Fruit fly (Drosophila melanogaster): ENCODE measurements around the gene Ubc84D.

Ubc84D gene

DNA sequence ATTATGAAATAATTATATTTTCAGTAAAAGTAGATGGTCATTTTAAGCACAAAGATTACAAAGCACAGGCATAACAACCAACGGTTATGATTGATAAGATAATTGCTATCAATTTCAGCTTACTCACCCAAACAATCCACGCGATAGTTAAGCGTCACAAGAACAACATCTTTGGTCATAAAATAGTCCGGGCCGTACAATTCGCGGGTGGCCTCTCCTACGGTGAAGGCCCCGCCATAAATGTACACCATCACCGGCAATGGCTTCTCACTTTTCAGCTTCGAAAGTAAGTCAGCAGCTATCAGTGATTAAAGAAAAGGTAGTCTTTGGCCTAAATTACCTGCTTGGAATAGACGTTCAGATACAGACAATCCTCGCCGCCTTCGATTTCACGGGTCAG is 16.4 kb upstream of the Ubc84D start:
- TF ChIP-seq Crg-1 (GFP tag; optimal IDR thresholded peaks at IDR 0.05) (no peak), Clk (GFP tag; optimal IDR thresholded peaks at IDR 0.05) (no peak), CG1620 (GFP tag; optimal IDR thresholded peaks at IDR 0.05) (no peak), CG11617 (GFP tag; optimal IDR thresholded peaks at IDR 0.05) (no peak), CG7101 (tag; optimal IDR thresholded peaks at IDR 0.05) (no peak), CG33017 (tag; optimal IDR thresholded peaks at IDR 0.05) (no peak), tj (GFP tag; optimal IDR thresholded peaks at IDR 0.05) (no peak), toe (GFP tag; optimal IDR thresholded peaks at IDR 0.05) (no peak), Mnt (GFP tag; optimal IDR thresholded peaks at IDR 0.05) (no peak), Hr96 (GFP tag; optimal IDR thresholded peaks at IDR 0.05) (no peak), ovo (GFP tag; optimal IDR thresholded peaks at IDR 0.05) (no peak), CG12768 (GFP tag; optimal IDR thresholded peaks at IDR 0.05) (no peak), cic (GFP tag; optimal IDR thresholded peaks at IDR 0.05) (no peak), CG5204 (GFP tag; optimal IDR thresholded peaks at IDR 0.05) (no peak), kay (GFP tag; ENCODE audit: borderline replicate concordance) (no peak), CG14711 (tag; optimal IDR thresholded peaks at IDR 0.05) (no peak), bab1 (GFP tag; optimal IDR thresholded peaks at IDR 0.05) (no peak), cnc (optimal IDR thresholded peaks at IDR 0.05) (no peak), pad (GFP tag; optimal IDR thresholded peaks at IDR 0.05) (no peak)

DNA sequence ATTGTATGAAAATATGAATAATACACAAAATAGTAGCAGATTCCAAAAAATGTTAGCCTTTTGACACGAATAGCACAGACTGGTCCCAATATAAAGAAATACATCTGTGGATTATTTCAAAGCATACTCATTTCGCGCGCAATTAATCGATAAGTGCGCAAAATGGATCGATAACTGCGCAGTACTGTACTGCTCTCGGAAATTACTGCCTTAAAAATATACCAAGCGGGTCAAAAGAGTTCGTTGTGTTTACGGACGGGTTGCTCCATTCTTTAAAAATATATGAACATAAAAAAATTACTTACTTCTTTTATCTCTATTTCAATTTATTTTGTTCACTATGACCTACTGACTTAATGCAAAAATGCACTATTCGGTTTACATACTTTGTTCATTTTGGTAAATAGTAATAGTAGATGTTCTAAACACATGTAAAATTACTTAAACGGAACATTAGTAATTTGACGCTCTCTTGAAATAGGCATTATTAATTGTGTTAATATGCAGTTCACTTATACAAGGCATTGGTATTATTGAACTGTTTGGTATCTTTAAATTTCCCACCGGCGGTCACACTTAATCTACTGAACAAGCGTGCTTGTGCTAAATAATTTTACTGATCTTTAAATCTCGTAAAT is 11.0 kb upstream of the Ubc84D start, which contains the start of the genes Rtnl2 and alphaTub84D:
TSS of gene Rtnl2 (minus strand) at position 58 of the 638 bp plus-strand sequence.
TSS of gene alphaTub84D (plus strand) at position 570 of the 638 bp plus-strand sequence.
- TF ChIP-seq toe (GFP tag; optimal IDR thresholded peaks at IDR 0.05), result no peak
- no peak for TF ChIP-seq CG33017 (tag; optimal IDR thresholded peaks at IDR 0.05)
- TF ChIP-seq pad (GFP tag; optimal IDR thresholded peaks at IDR 0.05), result no peak

DNA sequence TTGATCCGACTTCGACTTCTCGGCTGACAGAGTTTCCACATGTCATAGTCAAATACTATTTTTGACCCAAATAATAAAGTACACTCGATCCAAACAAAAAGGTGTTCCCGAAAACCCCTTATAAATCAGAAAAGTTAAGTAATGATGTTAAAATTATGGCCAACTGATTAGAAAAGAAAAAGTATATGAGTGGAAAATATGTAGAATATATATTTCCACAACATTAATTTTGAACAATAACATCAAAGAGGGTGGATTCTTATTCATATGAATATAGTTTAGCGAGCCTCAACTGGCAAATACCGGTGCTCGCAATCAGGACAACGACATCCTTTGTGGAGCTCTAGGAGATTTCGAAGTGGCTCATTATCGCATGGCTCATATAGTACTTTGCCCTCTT is 9.4 kb upstream of the Ubc84D start, which contains the start of gene alpha-Est6:
TSS of gene alpha-Est6 (minus strand) at position 101 of the 400 bp plus-strand sequence.
- TF ChIP-seq toe (GFP tag; optimal IDR thresholded peaks at IDR 0.05) (no peak), CG12768 (GFP tag; optimal IDR thresholded peaks at IDR 0.05) (no peak), cnc (optimal IDR thresholded peaks at IDR 0.05) (no peak), CG7045 (GFP tag; optimal IDR thresholded peaks at IDR 0.05) (no peak), pad (GFP tag; optimal IDR thresholded peaks at IDR 0.05) (no peak), Clk (GFP tag; optimal IDR thresholded peaks at IDR 0.05) (no peak), CG7101 (tag; optimal IDR thresholded peaks at IDR 0.05) (no peak), cic (GFP tag; optimal IDR thresholded peaks at IDR 0.05) (no peak), CG5204 (GFP tag; optimal IDR thresholded peaks at IDR 0.05) (no peak), CG1620 (GFP tag; optimal IDR thresholded peaks at IDR 0.05) (no peak), kay (GFP tag; ENCODE audit: borderline replicate concordance) (no peak), ovo (GFP tag; optimal IDR thresholded peaks at IDR 0.05) (no peak), Hr96 (GFP tag; optimal IDR thresholded peaks at IDR 0.05) (no peak), Crg-1 (GFP tag; optimal IDR thresholded peaks at IDR 0.05) (no peak), bab1 (GFP tag; optimal IDR thresholded peaks at IDR 0.05) (no peak), CG11617 (GFP tag; optimal IDR thresholded peaks at IDR 0.05) (no peak), CG33017 (tag; optimal IDR thresholded peaks at IDR 0.05) (no peak), Mnt (GFP tag; optimal IDR thresholded peaks at IDR 0.05) (no peak), tj (GFP tag; optimal IDR thresholded peaks at IDR 0.05) (no peak), CG14711 (tag; optimal IDR thresholded peaks at IDR 0.05) (no peak)

DNA sequence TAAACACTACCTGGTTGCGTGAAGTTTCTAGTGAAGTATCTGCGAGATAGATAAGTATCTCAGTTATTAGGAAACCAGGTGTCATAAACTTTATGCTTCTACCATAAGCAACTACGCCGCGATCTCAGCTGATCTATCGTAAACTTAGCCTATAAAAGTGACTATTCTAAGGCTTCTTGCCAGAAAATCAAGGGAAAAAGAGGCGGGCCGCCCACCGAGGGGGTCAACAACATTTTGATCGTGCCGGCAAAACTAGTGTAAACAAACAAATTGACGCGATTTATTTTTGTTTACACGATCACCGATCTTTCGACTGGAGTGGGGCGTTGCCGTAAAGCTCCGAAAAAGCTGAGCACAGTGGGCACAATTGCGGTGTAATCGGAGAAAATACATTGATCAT is 4.9 kb upstream of the Ubc84D start:
- no peak for TF ChIP-seq pad (GFP tag; optimal IDR thresholded peaks at IDR 0.05)
- peak; percentile 11 for TF ChIP-seq CG33017 (tag; optimal IDR thresholded peaks at IDR 0.05)

DNA sequence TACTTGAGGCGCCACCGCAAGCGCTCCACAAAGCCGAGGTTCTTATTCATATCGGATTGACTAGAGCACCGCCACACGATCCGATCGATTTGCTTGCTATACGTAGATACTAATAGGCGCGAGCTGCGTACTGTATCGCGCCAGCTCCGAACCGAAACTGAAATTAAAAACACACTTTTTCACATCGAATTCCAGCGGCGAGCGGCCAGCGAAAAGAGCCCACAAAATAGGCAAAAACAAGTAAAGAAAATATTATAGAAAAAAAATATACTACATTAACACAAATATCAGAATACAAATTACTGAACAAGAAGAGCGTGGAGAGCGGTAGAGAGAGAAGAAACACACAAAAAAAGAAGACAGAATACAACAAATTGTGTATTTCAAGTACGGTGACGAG is 4.3 kb upstream of the Ubc84D start, which contains the start of gene alpha-Est7:
TSS of gene alpha-Est7 (minus strand) at position 160 of the 400 bp plus-strand sequence.
- TF ChIP-seq cic (GFP tag; optimal IDR thresholded peaks at IDR 0.05) (no peak), CG1620 (GFP tag; optimal IDR thresholded peaks at IDR 0.05) (no peak), ovo (GFP tag; optimal IDR thresholded peaks at IDR 0.05) (no peak), CG14711 (tag; optimal IDR thresholded peaks at IDR 0.05) (no peak), bab1 (GFP tag; optimal IDR thresholded peaks at IDR 0.05) (no peak), CG12768 (GFP tag; optimal IDR thresholded peaks at IDR 0.05) (peak; percentile 33), Hr96 (GFP tag; optimal IDR thresholded peaks at IDR 0.05) (no peak), Crg-1 (GFP tag; optimal IDR thresholded peaks at IDR 0.05) (no peak), Clk (GFP tag; optimal IDR thresholded peaks at IDR 0.05) (no peak), CG7045 (GFP tag; optimal IDR thresholded peaks at IDR 0.05) (no peak), CG7101 (tag; optimal IDR thresholded peaks at IDR 0.05) (no peak), tj (GFP tag; optimal IDR thresholded peaks at IDR 0.05) (no peak), toe (GFP tag; optimal IDR thresholded peaks at IDR 0.05) (peak; percentile 7), Mnt (GFP tag; optimal IDR thresholded peaks at IDR 0.05) (no peak), CG33017 (tag; optimal IDR thresholded peaks at IDR 0.05) (no peak), cnc (optimal IDR thresholded peaks at IDR 0.05) (no peak), CG5204 (GFP tag; optimal IDR thresholded peaks at IDR 0.05) (no peak), CG11617 (GFP tag; optimal IDR thresholded peaks at IDR 0.05) (no peak), pad (GFP tag; optimal IDR thresholded peaks at IDR 0.05) (no peak), kay (GFP tag; ENCODE audit: borderline replicate concordance) (peak; percentile 91)

DNA sequence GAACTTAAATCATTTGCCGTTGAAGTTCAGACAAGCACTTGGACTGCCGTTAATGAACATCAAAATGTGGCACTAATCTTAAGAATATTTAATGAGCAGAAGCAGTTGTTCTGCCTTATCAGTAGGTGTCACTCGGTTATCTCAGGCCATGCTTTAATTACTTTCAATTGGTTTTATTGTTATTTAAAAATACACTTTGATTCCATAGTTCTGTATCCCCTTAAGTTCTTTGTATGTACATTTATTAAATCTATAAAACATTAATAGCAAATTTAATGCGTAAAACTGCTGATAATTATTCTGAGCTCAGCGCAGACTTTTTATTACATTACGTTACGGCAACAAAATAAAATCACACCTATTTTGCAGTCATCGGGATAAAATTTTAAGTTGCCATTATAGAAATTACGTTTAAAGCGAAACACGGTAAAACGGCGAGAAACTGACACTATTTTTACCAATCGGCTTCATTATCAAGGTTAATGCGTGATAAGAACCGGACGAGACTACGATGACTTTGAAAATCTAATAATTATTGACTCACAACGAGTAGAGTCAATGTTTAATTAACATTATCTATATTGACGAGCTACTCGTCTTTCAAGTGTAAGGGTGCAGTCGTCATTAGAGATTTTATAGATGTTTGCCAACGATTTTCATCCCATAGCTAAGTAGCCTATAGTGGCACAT is 3.2 kb upstream of the Ubc84D start:
- TF ChIP-seq CG7101 (tag; optimal IDR thresholded peaks at IDR 0.05), result peak; percentile 65
- TF ChIP-seq kay (GFP tag; ENCODE audit: borderline replicate concordance), result peak; percentile 61
- peak; percentile 26 for TF ChIP-seq toe (GFP tag; optimal IDR thresholded peaks at IDR 0.05)
- peak; percentile 59 for TF ChIP-seq CG33017 (tag; optimal IDR thresholded peaks at IDR 0.05)
- TF ChIP-seq cic (GFP tag; optimal IDR thresholded peaks at IDR 0.05), result peak; percentile 24
- TF ChIP-seq cnc (optimal IDR thresholded peaks at IDR 0.05), result peak in 1 of 2 experiments; percentile 31
- TF ChIP-seq Clk (GFP tag; optimal IDR thresholded peaks at IDR 0.05), result no peak
- TF ChIP-seq pad (GFP tag; optimal IDR thresholded peaks at IDR 0.05), result no peak
- no peak for TF ChIP-seq CG1620 (GFP tag; optimal IDR thresholded peaks at IDR 0.05)
- TF ChIP-seq Hr96 (GFP tag; optimal IDR thresholded peaks at IDR 0.05), result no peak
- peak; percentile 44 for TF ChIP-seq CG12768 (GFP tag; optimal IDR thresholded peaks at IDR 0.05)
- no peak for TF ChIP-seq tj (GFP tag; optimal IDR thresholded peaks at IDR 0.05)
- TF ChIP-seq Crg-1 (GFP tag; optimal IDR thresholded peaks at IDR 0.05), result peak; percentile 60
- TF ChIP-seq CG11617 (GFP tag; optimal IDR thresholded peaks at IDR 0.05), result no peak
- TF ChIP-seq CG5204 (GFP tag; optimal IDR thresholded peaks at IDR 0.05), result peak; percentile 20
- peak; percentile 27 for TF ChIP-seq ovo (GFP tag; optimal IDR thresholded peaks at IDR 0.05)
- TF ChIP-seq CG14711 (tag; optimal IDR thresholded peaks at IDR 0.05), result peak; percentile 16
- TF ChIP-seq Mnt (GFP tag; optimal IDR thresholded peaks at IDR 0.05), result peak; percentile 10
- TF ChIP-seq CG7045 (GFP tag; optimal IDR thresholded peaks at IDR 0.05), result peak; percentile 5

Data from whole organism, adult.